Fruit fly (Drosophila melanogaster): ENCODE measurements around the gene Cad87A.

The Cad87A gene

DNA sequence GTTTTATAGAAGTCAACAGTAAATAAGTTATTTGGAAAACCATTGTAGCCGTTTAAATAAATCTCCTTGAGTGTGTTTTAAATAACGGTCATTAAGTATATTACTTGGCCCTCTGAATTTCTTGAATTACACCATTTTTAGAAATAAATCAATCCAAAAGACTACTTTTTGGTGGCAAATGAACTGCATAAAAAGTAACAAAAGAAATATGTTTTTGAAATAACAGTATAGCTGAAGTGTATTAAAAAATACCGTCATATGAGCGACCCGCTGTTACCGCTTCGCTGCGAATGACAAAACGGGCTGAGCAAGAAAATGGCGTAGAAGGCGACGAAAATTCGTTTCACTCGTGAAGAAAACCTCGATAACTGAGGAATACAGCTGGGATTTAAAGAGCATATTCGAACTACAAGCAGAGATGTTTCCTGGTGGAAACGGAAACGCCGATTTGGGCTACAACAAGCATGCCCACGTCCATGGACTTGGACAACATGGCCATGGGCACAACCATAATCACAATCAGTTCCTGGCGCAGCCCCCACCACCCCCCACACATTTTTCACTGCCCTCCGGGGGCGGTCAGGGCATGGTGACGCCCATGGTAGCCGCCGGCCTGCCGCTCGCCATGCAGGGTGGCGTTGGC, 579 bp upstream of the Cad87A start, which contains the start of gene CG31211 (continued):
- TF ChIP-seq mirr (GFP tag; optimal IDR thresholded peaks at IDR 0.05) = no peak
- TF ChIP-seq cg (GFP tag; optimal IDR thresholded peaks at IDR 0.05) = no peak
- TF ChIP-seq CG15269 (tag; optimal IDR thresholded peaks at IDR 0.05) = no peak
- no peak for TF ChIP-seq Hand (GFP tag; optimal IDR thresholded peaks at IDR 0.05)
- no peak for TF ChIP-seq Lpt (GFP tag; optimal IDR thresholded peaks at IDR 0.05)
- TF ChIP-seq pita (GFP tag; optimal IDR thresholded peaks at IDR 0.05) = no peak
- TF ChIP-seq CG6272 (GFP tag; IDR thresholded peaks at IDR 0.05) = no peak
- no peak for TF ChIP-seq scrt (GFP tag; optimal IDR thresholded peaks at IDR 0.05)
- no peak for TF ChIP-seq CG15601 (tag; optimal IDR thresholded peaks at IDR 0.05)
- TF ChIP-seq CoRest (tag; optimal IDR thresholded peaks at IDR 0.05) = peak; percentile 26
- TF ChIP-seq grau (tag; optimal IDR thresholded peaks at IDR 0.05) = peak; percentile 4
- peak; percentile 44 for TF ChIP-seq CG10267 (tag; optimal IDR thresholded peaks at IDR 0.05)
- no peak for TF ChIP-seq Ravus (GFP tag; IDR thresholded peaks at IDR 0.05)
- TF ChIP-seq Dref (GFP tag; IDR thresholded peaks at IDR 0.05) = no peak
- no peak for TF ChIP-seq CG10959 (GFP tag; IDR thresholded peaks at IDR 0.05)
- no peak for TF ChIP-seq inv (GFP tag; IDR thresholded peaks at IDR 0.05; ENCODE audit: partially characterized antibody)
- TF ChIP-seq CG4617 (GFP tag; optimal IDR thresholded peaks at IDR 0.05; ENCODE audit: borderline replicate concordance) = peak; percentile 70
- TF ChIP-seq pzg (GFP tag; optimal IDR thresholded peaks at IDR 0.05) = peak; percentile 2
- TF ChIP-seq Hmx (GFP tag; optimal IDR thresholded peaks at IDR 0.05) = no peak
- TF ChIP-seq B-H1 (GFP tag; IDR thresholded peaks at IDR 0.05) = no peak
- peak in 1 of 2 experiments; percentile 7 for TF ChIP-seq dpn (GFP tag; optimal IDR thresholded peaks at IDR 0.05)
- TF ChIP-seq Vsx1 (GFP tag; optimal IDR thresholded peaks at IDR 0.05) = no peak
- no peak for TF ChIP-seq CG17361 (GFP tag; IDR thresholded peaks at IDR 0.05)
- no peak for TF ChIP-seq D19A (tag; optimal IDR thresholded peaks at IDR 0.05)
- TF ChIP-seq Side (GFP tag; optimal IDR thresholded peaks at IDR 0.05) = no peak
- no peak for TF ChIP-seq CG32767 (GFP tag; IDR thresholded peaks at IDR 0.05)
- TF ChIP-seq CG4360 (GFP tag; IDR thresholded peaks at IDR 0.05) = no peak
- peak; percentile 34 for TF ChIP-seq CG6854 (GFP tag; optimal IDR thresholded peaks at IDR 0.05)
- TF ChIP-seq gce (GFP tag; IDR thresholded peaks at IDR 0.05) = no peak
- TF ChIP-seq disco-r (GFP tag; optimal IDR thresholded peaks at IDR 0.05) = no peak
- TF ChIP-seq CG13424 (tag; optimal IDR thresholded peaks at IDR 0.05) = peak; percentile 14
- no peak for TF ChIP-seq CG2889 (GFP tag; IDR thresholded peaks at IDR 0.05)
- no peak for TF ChIP-seq CG9817 (tag; optimal IDR thresholded peaks at IDR 0.05)
- no peak for TF ChIP-seq D19B (GFP tag; optimal IDR thresholded peaks at IDR 0.05)
- TF ChIP-seq CG11247 (GFP tag; IDR thresholded peaks at IDR 0.05) = no peak
- TF ChIP-seq Hey (tag; optimal IDR thresholded peaks at IDR 0.05) = no peak
- TF ChIP-seq vnd (GFP tag; IDR thresholded peaks at IDR 0.05; ENCODE audit: partially characterized antibody) = no peak
- peak; percentile 46 for TF ChIP-seq CG14710 (tag; optimal IDR thresholded peaks at IDR 0.05)
- no peak for TF ChIP-seq lbe (GFP tag; optimal IDR thresholded peaks at IDR 0.05)
- TF ChIP-seq tll (GFP tag; optimal IDR thresholded peaks at IDR 0.05) = peak in 1 of 2 experiments; percentile 70
- TF ChIP-seq HHEX (GFP tag; optimal IDR thresholded peaks at IDR 0.05) = no peak
- TF ChIP-seq Hsf (GFP tag; optimal IDR thresholded peaks at IDR 0.05) = no peak
- no peak for TF ChIP-seq Meics (GFP tag; optimal IDR thresholded peaks at IDR 0.05)
- no peak for TF ChIP-seq ranshi (GFP tag; IDR thresholded peaks at IDR 0.05)
- no peak for TF ChIP-seq otp (GFP tag; IDR thresholded peaks at IDR 0.05)
- TF ChIP-seq Tbp (GFP tag; optimal IDR thresholded peaks at IDR 0.05) = no peak
- no peak for TF ChIP-seq dysf (GFP tag; IDR thresholded peaks at IDR 0.05)
- TF ChIP-seq ase (GFP tag; IDR thresholded peaks at IDR 0.05) = no peak
- TF ChIP-seq Six4 (GFP tag; optimal IDR thresholded peaks at IDR 0.05) = no peak
- TF ChIP-seq CG10274 (GFP tag; optimal IDR thresholded peaks at IDR 0.05) = no peak

Data from whole organism, embryonic.